Worm (Caenorhabditis elegans) whole organism, young adult: ENCODE data around the gene dct-18.

Source experiments
- C17E4.6 ChIP-seq: fragments of 200-800 bp; sonication (Bioruptor generic); IDR thresholded peaks from 2 replicates; pipeline ENCODE4 v1.3.6; 2022; ENCODE audit warnings: missing genetic modification reagents, missing genetic modification characterization, missing compliant biosample characterization
- F10E7.11 ChIP-seq: sonication (generic microtip); optimal IDR thresholded peaks from 2 replicates; lab custom pipeline; 2017; ENCODE audit warnings: mild to moderate bottlenecking, missing genetic modification characterization, moderate library complexity, missing compliant biosample characterization
- F22D6.2 ChIP-seq: sonication (generic microtip); optimal IDR thresholded peaks from 2 replicates; lab custom pipeline; 2016; ENCODE audit warnings: mild to moderate bottlenecking, missing genetic modification characterization, missing compliant biosample characterization
- F33H1.4 ChIP-seq: fragments of 200-800 bp; sonication (Bioruptor generic); IDR thresholded peaks from 2 replicates; pipeline ENCODE4 v1.3.6; 2022; ENCODE audit warnings: missing genetic modification reagents, missing genetic modification characterization, missing compliant biosample characterization
- F55B11.4 ChIP-seq: sonication (generic microtip); optimal IDR thresholded peaks from 2 replicates; lab custom pipeline; 2016; ENCODE audit warnings: missing compliant biosample characterization, missing genetic modification characterization, borderline replicate concordance; ENCODE audit not compliant: insufficient read depth
- T26A5.8 ChIP-seq: sonication (generic microtip); optimal IDR thresholded peaks from 2 replicates; lab custom pipeline; 2016; ENCODE audit warnings: missing genetic modification characterization, missing compliant biosample characterization
- Y53F4B.3 ChIP-seq: fragments of 200-800 bp; sonication (Bioruptor generic); IDR thresholded peaks from 2 replicates; pipeline ENCODE4 v1.3.6; 2022; ENCODE audit warnings: missing genetic modification reagents, missing genetic modification characterization, missing compliant biosample characterization
- Y56A3A.18 ChIP-seq: fragments of 200-800 bp; sonication (Bioruptor generic); IDR thresholded peaks from 2 replicates; pipeline ENCODE4 v1.3.6; 2022; ENCODE audit warnings: missing genetic modification reagents, missing genetic modification characterization, missing compliant biosample characterization
- Y95B8A.8 ChIP-seq: fragments of 200-800 bp; sonication (Bioruptor generic); IDR thresholded peaks from 2 replicates; pipeline ENCODE4 v1.3.6; 2022; ENCODE audit warnings: missing genetic modification reagents, missing genetic modification characterization, missing compliant biosample characterization
- ZK185.1 ChIP-seq: sonication (generic microtip); optimal IDR thresholded peaks from 2 replicates; lab custom pipeline; 2016; ENCODE audit warnings: mild to moderate bottlenecking, missing genetic modification characterization, missing compliant biosample characterization; ENCODE audit not compliant: poor library complexity, severe bottlenecking
- akir-1 ChIP-seq: fragments of 200-800 bp; sonication (Bioruptor generic); optimal IDR thresholded peaks from 2 replicates; lab custom pipeline; 2018; ENCODE audit warnings: mild to moderate bottlenecking, missing genetic modification characterization, moderate library complexity, missing compliant biosample characterization
- athp-1 ChIP-seq: sonication (generic microtip); optimal IDR thresholded peaks from 2 replicates; lab custom pipeline; 2017; ENCODE audit warnings: mild to moderate bottlenecking, missing genetic modification characterization, missing compliant biosample characterization
- attf-3 ChIP-seq: fragments of 200-800 bp; sonication (Bioruptor generic); conservative IDR thresholded peaks from 2 replicates; pipeline ENCODE4 v1.3.6; 2022; ENCODE audit warnings: missing genetic modification reagents, missing genetic modification characterization, missing compliant biosample characterization
- attf-6 ChIP-seq: fragments of 200-800 bp; sonication (Bioruptor generic); IDR thresholded peaks from 2 replicates; pipeline ENCODE4 v1.3.6; 2022; ENCODE audit warnings: missing genetic modification reagents, missing genetic modification characterization, missing compliant biosample characterization
- bed-1 ChIP-seq: fragments of 200-800 bp; sonication (Bioruptor generic); IDR thresholded peaks from 2 replicates; pipeline ENCODE4 v1.3.6; 2022; ENCODE audit warnings: missing genetic modification reagents, missing genetic modification characterization, missing compliant biosample characterization
- cebp-1 ChIP-seq, 2 experiments: fragments of 200-800 bp in 1 of 2; sonication (Bioruptor generic) in 1 of 2; sonication (generic microtip) in 1 of 2; IDR thresholded peaks in 1 of 2; optimal IDR thresholded peaks in 1 of 2; 2 replicates each; pipeline versions ENCODE4 v1.3.6 to Lab custom; 2017 to 2022; ENCODE audit warnings: missing compliant biosample characterization in 2 of 2, missing genetic modification characterization in 2 of 2, mild to moderate bottlenecking in 1 of 2, missing genetic modification reagents in 1 of 2, moderate library complexity in 1 of 2
- cebp-2 ChIP-seq: fragments of 200-800 bp; sonication (Bioruptor generic); IDR thresholded peaks from 2 replicates; pipeline ENCODE4 v1.3.6; 2022; ENCODE audit warnings: missing genetic modification characterization, missing compliant biosample characterization
- die-1 ChIP-seq: sonication (generic microtip); optimal IDR thresholded peaks from 2 replicates; lab custom pipeline; 2016; ENCODE audit warnings: missing genotype, mild to moderate bottlenecking, missing genetic modification characterization, missing compliant biosample characterization
- dox-1 ChIP-seq: fragments of 200-800 bp; sonication (Bioruptor generic); IDR thresholded peaks from 2 replicates; pipeline ENCODE4 v1.3.6; 2022; ENCODE audit warnings: missing genetic modification reagents, missing genetic modification characterization, missing compliant biosample characterization
- dpff-1 ChIP-seq: sonication (generic microtip); optimal IDR thresholded peaks from 2 replicates; lab custom pipeline; 2017; ENCODE audit warnings: mild to moderate bottlenecking, missing genetic modification characterization, missing compliant biosample characterization
- egrh-3 ChIP-seq: fragments of 200-800 bp; sonication (Bioruptor generic); IDR thresholded peaks from 2 replicates; pipeline ENCODE4 v1.3.6; 2022; ENCODE audit warnings: missing genetic modification reagents, missing genetic modification characterization, missing compliant biosample characterization
- hlh-12 ChIP-seq: sonication (generic microtip); optimal IDR thresholded peaks from 2 replicates; lab custom pipeline; 2016; ENCODE audit warnings: missing genetic modification characterization, missing compliant biosample characterization
- hmg-1.2 ChIP-seq: fragments of 200-800 bp; sonication (Bioruptor generic); IDR thresholded peaks from 2 replicates; pipeline ENCODE4 v1.3.6; 2022; ENCODE audit warnings: missing genetic modification reagents, missing genetic modification characterization, missing compliant biosample characterization
- hrde-1 ChIP-seq: sonication (generic microtip); optimal IDR thresholded peaks from 2 replicates; lab custom pipeline; 2016; ENCODE audit warnings: missing genetic modification characterization, mild to moderate bottlenecking, missing compliant biosample characterization, moderate library complexity, missing genotype, missing genetic modification reagents, borderline replicate concordance
- let-607 ChIP-seq, 2 experiments: fragments of 200-800 bp in 1 of 2; sonication (Bioruptor generic) in 1 of 2; sonication (generic microtip) in 1 of 2; optimal IDR thresholded peaks; 2 replicates each; lab custom pipeline; 2016 to 2018; ENCODE audit warnings: mild to moderate bottlenecking in 2 of 2, missing compliant biosample characterization in 2 of 2, missing genetic modification characterization in 2 of 2, moderate library complexity in 2 of 2, missing genotype in 1 of 2
- lin-35 ChIP-seq, 3 experiments: fragments of 150-350 bp in 2 of 3; sonication (generic microtip) in 1 of 3; optimal IDR thresholded peaks; 2 replicates each; lab custom pipeline; 2014 to 2018; ENCODE audit warnings: missing biosample characterization in 3 of 3, missing genetic modification characterization in 3 of 3, missing genetic modification reagents in 3 of 3
- lin-40 ChIP-seq: sonication (generic microtip); optimal IDR thresholded peaks from 2 replicates; lab custom pipeline; 2016; ENCODE audit warnings: missing genetic modification characterization, mild to moderate bottlenecking, missing compliant biosample characterization, missing genotype, missing genetic modification reagents
- lin-54 ChIP-seq: fragments of 200-800 bp; sonication (Bioruptor generic); optimal IDR thresholded peaks from 2 replicates; lab custom pipeline; 2018; ENCODE audit warnings: mild to moderate bottlenecking, missing genetic modification characterization, missing compliant biosample characterization
- madf-10 ChIP-seq: sonication (generic microtip); optimal IDR thresholded peaks from 2 replicates; lab custom pipeline; 2016; ENCODE audit warnings: mild to moderate bottlenecking, missing genetic modification characterization, missing compliant biosample characterization
- mel-28 ChIP-seq: sonication (generic microtip); optimal IDR thresholded peaks from 2 replicates; lab custom pipeline; 2016; ENCODE audit warnings: borderline replicate concordance, mild to moderate bottlenecking, missing genetic modification characterization, missing compliant biosample characterization
- nhr-90 ChIP-seq: sonication (generic microtip); optimal IDR thresholded peaks from 2 replicates; lab custom pipeline; 2016; ENCODE audit warnings: missing genotype, mild to moderate bottlenecking, missing genetic modification characterization, missing compliant biosample characterization
- pbrm-1 ChIP-seq: fragments of 200-800 bp; sonication (Bioruptor generic); IDR thresholded peaks from 2 replicates; pipeline ENCODE4 v1.3.6; 2022; ENCODE audit warnings: missing genetic modification reagents, missing genetic modification characterization, missing compliant biosample characterization
- snpc-4 ChIP-seq, 5 experiments: fragments of 150-350 bp in 1 of 5; sonication (generic microtip) in 4 of 5; optimal IDR thresholded peaks; 2 replicates each; lab custom pipeline; 2014 to 2018; ENCODE audit warnings: missing genetic modification characterization in 5 of 5, missing biosample characterization in 3 of 5, antibody characterized with exemption in 2 of 5, mild to moderate bottlenecking in 2 of 5, missing compliant biosample characterization in 2 of 5, missing genotype in 2 of 5, moderate library complexity in 2 of 5, missing genetic modification reagents in 1 of 5
- somi-1 ChIP-seq: fragments of 200-800 bp; sonication (Bioruptor generic); optimal IDR thresholded peaks from 2 replicates; lab custom pipeline; 2018; ENCODE audit warnings: mild to moderate bottlenecking, missing genetic modification characterization, missing compliant biosample characterization
- sptf-2 ChIP-seq: fragments of 200-800 bp; sonication (Bioruptor generic); optimal IDR thresholded peaks from 2 replicates; lab custom pipeline; 2018; ENCODE audit warnings: mild to moderate bottlenecking, missing genetic modification characterization, missing compliant biosample characterization
- tlf-1 ChIP-seq: fragments of 200-800 bp; sonication (Bioruptor generic); optimal IDR thresholded peaks from 2 replicates; lab custom pipeline; 2018; ENCODE audit warnings: mild to moderate bottlenecking, missing genetic modification characterization, missing compliant biosample characterization
- unc-130 ChIP-seq: sonication (generic microtip); optimal IDR thresholded peaks from 2 replicates; lab custom pipeline; 2016; ENCODE audit warnings: missing genetic modification reagents, missing genetic modification characterization, missing compliant biosample characterization
- zfh-2 ChIP-seq: fragments of 200-800 bp; sonication (Bioruptor generic); conservative IDR thresholded peaks from 2 replicates; pipeline ENCODE4 v1.3.6; 2022; ENCODE audit warnings: missing genetic modification reagents, missing genetic modification characterization, missing compliant biosample characterization
- ztf-18 ChIP-seq: sonication (generic microtip); optimal IDR thresholded peaks from 2 replicates; lab custom pipeline; 2016; ENCODE audit warnings: missing genotype, mild to moderate bottlenecking, missing genetic modification characterization, missing compliant biosample characterization
- ztf-6 ChIP-seq: fragments of 200-800 bp; sonication (Bioruptor generic); IDR thresholded peaks from 2 replicates; pipeline ENCODE4 v1.3.6; 2022; ENCODE audit warnings: missing genetic modification reagents, missing genetic modification characterization, missing compliant biosample characterization

dct-18 gene

ce11 chrII:12939161-12939560, 7.5 kb downstream of the dct-18 start:
- TF ChIP-seq cebp-1 (GFP tag; IDR thresholded peaks at IDR 0.05; lab: Robert Waterston, UW) (no peak), cebp-1 (tag; optimal IDR thresholded peaks at IDR 0.05; lab: Kevin White, UChicago) (peak; percentile 58), athp-1 (tag; lab: Kevin White, UChicago) (no peak), let-607 (tag; optimal IDR thresholded peaks at IDR 0.05; lab: Kevin White, UChicago) (no peak), snpc-4 (GFP tag; optimal IDR thresholded peaks at IDR 0.05; lab: Kevin White, UChicago) (no peak), snpc-4 (tag; optimal IDR thresholded peaks at IDR 0.05; lab: Kevin White, UChicago) (peak in 1 of 4 experiments; percentile 33), hmg-1.2 (peak; percentile 38; the same call in 1 of the 2 replicates)

DNA sequence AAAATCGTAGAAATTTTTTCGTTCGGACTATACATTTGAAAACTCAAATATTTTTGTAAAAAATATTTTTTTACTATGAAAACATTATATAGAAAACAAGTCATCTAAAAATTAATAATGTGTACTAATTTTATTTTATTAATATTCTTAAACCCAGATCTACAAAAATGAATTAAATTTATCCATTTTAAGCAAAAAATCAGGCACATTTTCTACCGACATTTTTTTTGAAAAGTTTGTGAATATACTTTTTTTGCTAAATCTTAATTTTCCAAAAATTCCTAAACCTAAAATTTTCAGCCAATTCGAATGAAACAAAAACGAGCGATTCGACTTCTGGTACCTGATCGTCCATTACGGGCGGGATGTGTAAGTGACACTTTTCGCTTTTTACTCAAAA, 8.1 kb downstream of the dct-18 start, which contains the start of gene arrd-10:
Gene arrd-10 (plus strand): TSS at position 301 of the 400 bp plus-strand sequence.
- TF ChIP-seq attf-6 (no peak), pbrm-1 (GFP tag; lab: Robert Waterston, UW) (no peak), somi-1 (no peak), Y95B8A.8 (GFP tag; lab: Robert Waterston, UW) (no peak), C17E4.6 (GFP tag; lab: Robert Waterston, UW) (no peak), bed-1 (GFP tag; lab: Robert Waterston, UW) (no peak), nhr-90 (tag; lab: Kevin White, UChicago) (no peak), lin-35 (GFP tag; optimal IDR thresholded peaks at IDR 0.05; lab: Kevin White, UChicago) (no peak), mel-28 (tag; lab: Kevin White, UChicago) (no peak), lin-40 (tag; lab: Kevin White, UChicago) (no peak), Y56A3A.18 (GFP tag; lab: Robert Waterston, UW) (no peak), F10E7.11 (tag; lab: Kevin White, UChicago) (no peak), die-1 (tag; lab: Kevin White, UChicago) (no peak), attf-3 (GFP tag; lab: Robert Waterston, UW) (no peak), hlh-12 (tag; lab: Kevin White, UChicago) (no peak), Y53F4B.3 (GFP tag; lab: Robert Waterston, UW) (no peak), tlf-1 (GFP tag; lab: Kevin White, UChicago) (no peak), F22D6.2 (tag; lab: Kevin White, UChicago) (no peak), F55B11.4 (tag; lab: Kevin White, UChicago) (no peak)
- TF ChIP-seq, all 124 proteins: peak for 0

- TF ChIP-seq lin-54 (GFP tag; lab: Kevin White, UChicago) (no peak), zfh-2 (GFP tag; lab: Robert Waterston, UW) (no peak), sptf-2 (GFP tag; lab: Kevin White, UChicago) (no peak), akir-1 (GFP tag; lab: Kevin White, UChicago) (no peak), attf-6 (no peak), T26A5.8 (tag; lab: Kevin White, UChicago) (no peak), ztf-18 (tag; lab: Kevin White, UChicago) (no peak), madf-10 (no peak), cebp-2 (GFP tag; lab: Robert Waterston, UW) (no peak), ZK185.1 (tag; lab: Kevin White, UChicago) (no peak), ztf-6 (GFP tag; lab: Robert Waterston, UW) (no peak), cebp-1 (GFP tag; IDR thresholded peaks at IDR 0.05; lab: Robert Waterston, UW) (no peak), cebp-1 (tag; optimal IDR thresholded peaks at IDR 0.05; lab: Kevin White, UChicago) (no peak), dpff-1 (tag; lab: Kevin White, UChicago) (no peak), hmg-1.2 (no peak), F33H1.4 (no peak), egrh-3 (no peak), hrde-1 (tag; lab: Kevin White, UChicago) (no peak), dox-1 (GFP tag; lab: Robert Waterston, UW) (no peak), unc-130 (GFP tag; lab: Kevin White, UChicago) (no peak)
Observed at ce11 chrII:12942496-12942895, 10.8 kb downstream of the dct-18 start.
